Worm (Caenorhabditis elegans): ENCODE data around the gene miz-1.

The miz-1 gene

DNA sequence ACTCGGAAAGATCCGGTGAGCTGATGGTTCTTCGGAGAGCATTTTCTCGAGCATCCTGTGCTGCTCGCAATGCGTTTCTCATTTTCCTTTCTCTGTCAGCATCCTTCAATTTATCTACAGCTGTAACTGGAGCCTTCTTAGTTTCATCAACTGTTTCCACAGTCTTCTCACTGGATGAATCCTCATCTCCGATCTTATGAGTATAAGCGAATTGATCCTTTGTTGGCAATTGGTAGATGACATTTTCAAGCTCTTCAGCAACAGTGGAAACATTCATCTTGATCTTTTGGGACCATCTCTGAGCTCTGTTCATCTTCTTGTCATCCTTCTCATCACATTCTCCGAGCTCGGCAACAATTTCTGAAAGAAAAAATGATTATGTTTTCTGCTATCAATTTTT lies 32.9 kb upstream of the miz-1 start:
- TF ChIP-seq zag-1 (tag; optimal IDR thresholded peaks at IDR 0.05) (no peak), elt-3 (tag; optimal IDR thresholded peaks at IDR 0.05) (no peak)

DNA sequence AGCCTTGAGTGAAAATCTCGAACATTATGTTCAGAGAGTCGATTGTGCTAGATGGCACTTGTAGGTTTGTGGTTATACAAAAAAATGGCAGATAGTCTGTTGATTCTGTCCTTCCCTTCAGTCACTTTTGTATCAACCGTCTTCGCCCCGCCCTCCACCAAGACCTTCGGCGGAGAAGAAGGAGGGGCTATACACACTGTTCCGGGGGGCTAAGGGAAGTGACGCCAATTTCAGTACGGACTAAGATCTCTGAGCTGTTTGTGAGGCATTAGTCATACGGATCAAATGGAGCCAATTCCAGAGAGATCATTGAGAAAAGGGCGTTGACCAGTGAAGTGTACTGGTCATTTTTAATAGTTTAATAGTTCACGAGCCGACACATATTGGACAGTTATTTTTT lies 31.6 kb upstream of the miz-1 start, which contains the start of gene swt-3:
TSS of gene swt-3 (minus strand) at position 101 of the 400 bp plus-strand sequence.
- TF ChIP-seq ztf-4 (tag; optimal IDR thresholded peaks at IDR 0.05) = no peak
- TF ChIP-seq crh-2 (tag; optimal IDR thresholded peaks at IDR 0.05) = no peak
- no peak for TF ChIP-seq nhr-21 (tag; optimal IDR thresholded peaks at IDR 0.05)
- no peak for TF ChIP-seq lin-11 (tag; optimal IDR thresholded peaks at IDR 0.05)
- TF ChIP-seq C34F6.9 (tag; optimal IDR thresholded peaks at IDR 0.05) = no peak
- TF ChIP-seq ceh-82 (tag; optimal IDR thresholded peaks at IDR 0.05) = no peak
- no peak for TF ChIP-seq fos-1 (tag; optimal IDR thresholded peaks at IDR 0.05)
- TF ChIP-seq ztf-1 (GFP tag; conservative IDR thresholded peaks at IDR 0.05) = no peak

DNA sequence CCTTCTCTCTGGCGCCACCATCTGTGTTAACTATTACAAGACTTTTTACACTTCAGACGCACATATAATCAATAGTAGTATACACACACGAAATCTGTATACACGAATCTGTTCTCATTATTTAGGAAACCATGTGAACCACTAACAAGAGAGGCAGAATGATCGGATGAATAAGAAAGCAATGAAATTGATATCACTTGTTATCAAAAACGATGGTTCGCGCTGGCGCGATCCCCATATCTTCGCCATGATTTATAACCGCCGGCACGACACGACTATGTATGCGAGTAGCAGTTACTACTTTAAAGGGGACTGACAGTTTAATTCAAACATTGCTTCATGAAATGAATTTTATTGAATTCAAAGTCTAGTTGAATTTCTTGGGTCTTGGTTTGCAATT lies 30.9 kb upstream of the miz-1 start:
- TF ChIP-seq nhr-77 (tag; optimal IDR thresholded peaks at IDR 0.05) (no peak), sma-9 (GFP tag; optimal IDR thresholded peaks at IDR 0.05) (peak; percentile 77), sma-9 (tag; optimal IDR thresholded peaks at IDR 0.05) (no peak), nhr-21 (tag; optimal IDR thresholded peaks at IDR 0.05) (peak; percentile 31), egl-27 (tag; optimal IDR thresholded peaks at IDR 0.05) (no peak), unc-39 (tag; optimal IDR thresholded peaks at IDR 0.05) (no peak)

DNA sequence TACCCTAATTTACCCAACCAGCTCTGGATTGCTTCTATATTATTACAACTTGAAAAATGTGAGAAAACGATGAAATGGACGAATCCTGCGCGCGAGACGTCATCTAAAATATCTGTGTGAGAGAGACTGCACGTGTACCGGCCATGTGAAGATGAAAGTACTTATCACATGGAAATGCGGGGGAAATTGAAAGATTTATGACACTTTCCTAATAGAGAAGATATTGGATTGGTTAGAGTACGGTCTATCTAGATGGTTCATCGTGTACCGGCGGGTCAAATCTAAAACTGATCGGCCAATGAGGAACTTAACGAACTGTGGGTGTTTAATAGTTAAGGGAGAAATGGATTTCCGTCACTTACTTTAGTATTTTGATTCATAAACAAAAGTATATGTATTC lies 30.2 kb upstream of the miz-1 start:
- TF ChIP-seq nhr-77 (tag; optimal IDR thresholded peaks at IDR 0.05) (no peak), fos-1 (tag; optimal IDR thresholded peaks at IDR 0.05) (peak; percentile 41), lin-11 (tag; optimal IDR thresholded peaks at IDR 0.05) (no peak), nhr-11 (tag; optimal IDR thresholded peaks at IDR 0.05) (no peak), mdl-1 (tag; optimal IDR thresholded peaks at IDR 0.05) (peak; percentile 56 to 80), sma-9 (GFP tag; optimal IDR thresholded peaks at IDR 0.05) (peak; percentile 98), sma-9 (tag; optimal IDR thresholded peaks at IDR 0.05) (no peak), nhr-21 (tag; optimal IDR thresholded peaks at IDR 0.05) (peak; percentile 92), lsy-2 (tag; optimal IDR thresholded peaks at IDR 0.05) (peak in 1 of 2 experiments; percentile 43), blmp-1 (tag; optimal IDR thresholded peaks at IDR 0.05; ENCODE audit: insufficient read depth) (peak; percentile 84), nhr-10 (tag; optimal IDR thresholded peaks at IDR 0.05) (no peak), nhr-6 (tag; optimal IDR thresholded peaks at IDR 0.05) (no peak), skn-1 (tag; optimal IDR thresholded peaks at IDR 0.05) (no peak), nhr-129 (tag; optimal IDR thresholded peaks at IDR 0.05) (peak; percentile 4), ZK546.5 (tag; optimal IDR thresholded peaks at IDR 0.05) (no peak), sma-3 (GFP tag; optimal IDR thresholded peaks at IDR 0.05) (peak; percentile 82), lin-13 (GFP tag; optimal IDR thresholded peaks at IDR 0.05) (no peak), nhr-25 (tag; optimal IDR thresholded peaks at IDR 0.05) (peak; percentile 79), unc-62 (GFP tag; optimal IDR thresholded peaks at IDR 0.05) (no peak), dmd-4 (tag; optimal IDR thresholded peaks at IDR 0.05) (no peak), crh-2 (tag; optimal IDR thresholded peaks at IDR 0.05) (peak; percentile 35), lin-39 (tag; optimal IDR thresholded peaks at IDR 0.05) (no peak), Y55F3AM.14 (GFP tag; optimal IDR thresholded peaks at IDR 0.05) (peak; percentile 5), gmeb-1 (tag; optimal IDR thresholded peaks at IDR 0.05) (peak; percentile 45), egl-27 (tag; optimal IDR thresholded peaks at IDR 0.05) (peak; percentile 48)

DNA sequence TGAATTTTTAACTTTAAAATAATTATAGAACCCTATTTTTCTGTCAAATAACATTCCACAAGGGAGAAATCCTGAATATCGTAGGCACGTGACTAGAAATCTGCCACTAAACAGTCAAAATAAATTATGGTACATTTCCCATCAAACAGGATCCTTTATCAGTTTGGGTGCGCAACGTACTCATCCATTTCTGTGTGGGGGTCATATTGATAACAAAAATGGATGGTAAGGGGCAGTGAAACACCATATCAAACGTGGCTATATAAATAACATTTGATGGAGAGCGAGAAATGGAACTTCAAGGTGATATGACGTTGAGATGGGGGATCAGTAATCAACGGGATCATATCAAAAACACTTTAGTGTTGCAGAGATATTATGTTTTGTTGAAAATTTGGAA lies 28.1 kb upstream of the miz-1 start:
- TF ChIP-seq nhr-25 (tag; optimal IDR thresholded peaks at IDR 0.05) (peak; percentile 75), nhr-21 (tag; optimal IDR thresholded peaks at IDR 0.05) (peak; percentile 83), egl-27 (tag; optimal IDR thresholded peaks at IDR 0.05) (peak; percentile 4), sma-3 (GFP tag; optimal IDR thresholded peaks at IDR 0.05) (peak; percentile 31), ztf-1 (GFP tag; conservative IDR thresholded peaks at IDR 0.05) (no peak), lin-39 (tag; optimal IDR thresholded peaks at IDR 0.05) (no peak), blmp-1 (tag; optimal IDR thresholded peaks at IDR 0.05; ENCODE audit: insufficient read depth) (peak; percentile 70), sma-9 (GFP tag; optimal IDR thresholded peaks at IDR 0.05) (peak; percentile 93), sma-9 (tag; optimal IDR thresholded peaks at IDR 0.05) (no peak), crh-2 (tag; optimal IDR thresholded peaks at IDR 0.05) (peak; percentile 54), nhr-129 (tag; optimal IDR thresholded peaks at IDR 0.05) (peak; percentile 8), fos-1 (tag; optimal IDR thresholded peaks at IDR 0.05) (peak; percentile 27), ceh-82 (tag; optimal IDR thresholded peaks at IDR 0.05) (no peak)
